Fruit fly (Drosophila melanogaster): Measurements from ENCODE around the gene opa.

DNA sequence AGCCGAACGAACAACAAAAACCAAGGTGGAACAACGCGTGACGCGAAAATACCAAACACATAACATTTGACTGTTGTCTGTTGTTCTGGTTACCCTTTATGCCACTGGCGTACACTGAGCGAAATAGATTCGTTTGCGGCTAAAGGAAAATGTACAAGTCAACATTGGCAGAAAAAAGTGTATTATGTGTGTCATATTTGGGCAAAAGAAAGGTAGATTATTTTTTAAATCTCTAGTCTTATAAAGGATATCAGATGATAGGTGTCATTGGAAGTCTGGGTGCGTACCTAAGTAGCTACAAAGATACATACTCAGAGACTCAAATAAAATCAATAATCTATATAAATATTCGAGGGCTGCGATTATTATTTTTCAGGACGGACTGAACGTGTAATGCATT, 31.3 kb downstream of the opa start:
- TF ChIP-seq CG8478 (optimal IDR thresholded peaks at IDR 0.05) (no peak), CTCF (optimal IDR thresholded peaks at IDR 0.05) (no peak)

Data from S2 (cell line).